Worm (Caenorhabditis elegans) whole organism, mixed stage, embryonic: ENCODE results near the gene ilys-6.

Experiments used
- M03D4.4 ChIP-seq: sonication (generic microtip); optimal IDR thresholded peaks from 2 replicates; lab custom pipeline; 2017; ENCODE audit warnings: mild to moderate bottlenecking, missing genetic modification characterization, missing compliant biosample characterization
- bed-3 ChIP-seq: fragments of 200-800 bp; sonication (Bioruptor generic); optimal IDR thresholded peaks from 3 replicates; lab custom pipeline; 2018; ENCODE audit warnings: mild to moderate bottlenecking, missing genetic modification characterization, moderate library complexity, missing compliant biosample characterization
- blmp-1 ChIP-seq: fragments of 150-350 bp; optimal IDR thresholded peaks from 2 replicates; lab custom pipeline; 2014; ENCODE audit warnings: missing biosample characterization, missing genetic modification characterization
- ceh-39 ChIP-seq: fragments of 150-350 bp; optimal IDR thresholded peaks from 2 replicates; lab custom pipeline; 2014; ENCODE audit warnings: missing biosample characterization, missing genetic modification characterization
- ceh-43 ChIP-seq: fragments of 200-800 bp; sonication (Bioruptor generic); optimal IDR thresholded peaks from 2 replicates; lab custom pipeline; 2018; ENCODE audit warnings: mild to moderate bottlenecking, missing genetic modification characterization, moderate library complexity, missing compliant biosample characterization
- ceh-83 ChIP-seq: fragments of 200-800 bp; sonication (Bioruptor generic); optimal IDR thresholded peaks from 2 replicates; lab custom pipeline; 2018; ENCODE audit warnings: mild to moderate bottlenecking, missing genetic modification characterization, missing compliant biosample characterization
- ces-1 ChIP-seq: fragments of 150-350 bp; optimal IDR thresholded peaks from 2 replicates; lab custom pipeline; 2014; ENCODE audit warnings: missing biosample characterization, missing genetic modification reagents, missing genetic modification characterization
- drap-1 ChIP-seq: fragments of 200-800 bp; sonication (Bioruptor generic); optimal IDR thresholded peaks from 3 replicates; lab custom pipeline; 2018; ENCODE audit warnings: mild to moderate bottlenecking, missing genetic modification characterization, missing compliant biosample characterization
- elt-1 ChIP-seq: sonication (generic microtip); optimal IDR thresholded peaks from 2 replicates; lab custom pipeline; 2017; ENCODE audit warnings: missing genetic modification characterization, mild to moderate bottlenecking, missing compliant biosample characterization, antibody characterized with exemption, moderate library complexity, borderline replicate concordance; ENCODE audit not compliant: insufficient read depth
- elt-3 ChIP-seq: fragments of 150-350 bp; optimal IDR thresholded peaks from 2 replicates; lab custom pipeline; 2014; ENCODE audit warnings: missing biosample characterization, missing genetic modification characterization
- flh-1 ChIP-seq: fragments of 200-800 bp; sonication (Bioruptor generic); optimal IDR thresholded peaks from 2 replicates; lab custom pipeline; 2018; ENCODE audit warnings: mild to moderate bottlenecking, missing genetic modification characterization, moderate library complexity, missing compliant biosample characterization
- ham-2 ChIP-seq: fragments of 200-800 bp; sonication (Bioruptor generic); optimal IDR thresholded peaks from 2 replicates; lab custom pipeline; 2018; ENCODE audit warnings: mild to moderate bottlenecking, missing genetic modification characterization, missing compliant biosample characterization
- hlh-1 ChIP-seq: fragments of 150-350 bp; optimal IDR thresholded peaks from 2 replicates; lab custom pipeline; 2014; ENCODE audit warnings: missing biosample characterization, missing genetic modification reagents, missing genetic modification characterization
- lin-13 ChIP-seq: fragments of 150-350 bp; optimal IDR thresholded peaks from 2 replicates; lab custom pipeline; 2014; ENCODE audit warnings: missing biosample characterization, missing genetic modification characterization
- lsy-2 ChIP-seq: fragments of 150-350 bp; optimal IDR thresholded peaks from 2 replicates; lab custom pipeline; 2014; ENCODE audit warnings: missing biosample characterization, missing genetic modification characterization
- mep-1 ChIP-seq: fragments of 150-350 bp; optimal IDR thresholded peaks from 2 replicates; lab custom pipeline; 2017; ENCODE audit warnings: missing biosample characterization, missing genetic modification reagents, missing genetic modification characterization, inconsistent platforms
- mls-2 ChIP-seq: sonication (generic microtip); optimal IDR thresholded peaks from 2 replicates; lab custom pipeline; 2016; ENCODE audit warnings: mild to moderate bottlenecking, missing genetic modification characterization, moderate library complexity, missing compliant biosample characterization
- nhr-12 ChIP-seq: fragments of 150-350 bp; optimal IDR thresholded peaks from 2 replicates; lab custom pipeline; 2014; ENCODE audit warnings: missing biosample characterization, missing genetic modification characterization
- nhr-2 ChIP-seq: fragments of 150-350 bp; optimal IDR thresholded peaks from 2 replicates; lab custom pipeline; 2014; ENCODE audit warnings: missing biosample characterization, missing genetic modification characterization
- nhr-237 ChIP-seq: fragments of 150-350 bp; optimal IDR thresholded peaks from 2 replicates; lab custom pipeline; 2014; ENCODE audit warnings: missing biosample characterization, missing genetic modification characterization
- nhr-28 ChIP-seq: fragments of 150-350 bp; optimal IDR thresholded peaks from 2 replicates; lab custom pipeline; 2014; ENCODE audit warnings: missing biosample characterization, missing genetic modification characterization
- nhr-76 ChIP-seq: sonication (generic microtip); optimal IDR thresholded peaks from 2 replicates; lab custom pipeline; 2017; ENCODE audit warnings: missing biosample characterization, missing genetic modification characterization
- pha-4 ChIP-seq: fragments of 150-350 bp; optimal IDR thresholded peaks from 2 replicates; lab custom pipeline; 2018; ENCODE audit warnings: missing biosample characterization, missing genetic modification reagents, missing genetic modification characterization
- snpc-4 ChIP-seq: fragments of 150-350 bp; optimal IDR thresholded peaks from 2 replicates; lab custom pipeline; 2014; ENCODE audit warnings: missing biosample characterization, missing genetic modification characterization
- sptf-1 ChIP-seq: sonication (generic microtip); optimal IDR thresholded peaks from 2 replicates; lab custom pipeline; 2017; ENCODE audit warnings: mild to moderate bottlenecking, missing genetic modification characterization, moderate library complexity, missing compliant biosample characterization
- tbx-8 ChIP-seq: fragments of 200-800 bp; sonication (Bioruptor generic); optimal IDR thresholded peaks from 2 replicates; lab custom pipeline; 2018; ENCODE audit warnings: mild to moderate bottlenecking, missing genetic modification characterization, moderate library complexity, missing compliant biosample characterization
- unc-120 ChIP-seq: sonication (generic microtip); optimal IDR thresholded peaks from 2 replicates; lab custom pipeline; 2017; ENCODE audit warnings: missing genetic modification characterization, missing compliant biosample characterization; ENCODE audit not compliant: poor library complexity, severe bottlenecking
- unc-39 ChIP-seq: fragments of 150-350 bp; optimal IDR thresholded peaks from 2 replicates; lab custom pipeline; 2014; ENCODE audit warnings: missing biosample characterization, missing genetic modification characterization
- ztf-11 ChIP-seq: fragments of 150-350 bp; optimal IDR thresholded peaks from 2 replicates; lab custom pipeline; 2014; ENCODE audit warnings: missing biosample characterization, missing genetic modification characterization

The ilys-6 gene

ce11 chrIV:4082599-4082998, 19.1 kb upstream of the ilys-6 start:
- TF ChIP-seq elt-1 (tag; lab: Kevin White, UChicago) (no peak), blmp-1 (tag; lab: Kevin White, UChicago) (no peak), nhr-28 (no peak), drap-1 (GFP tag; lab: Kevin White, UChicago) (no peak), M03D4.4 (tag; lab: Kevin White, UChicago) (no peak), lin-13 (tag; lab: Kevin White, UChicago) (no peak), ceh-83 (GFP tag; lab: Kevin White, UChicago) (no peak), snpc-4 (tag; lab: Kevin White, UChicago) (no peak), elt-3 (tag; lab: Kevin White, UChicago) (no peak), ces-1 (GFP tag; lab: Kevin White, UChicago) (no peak), hlh-1 (tag; lab: Kevin White, UChicago) (no peak), mep-1 (tag; lab: Kevin White, UChicago) (no peak), unc-120 (no peak), flh-1 (GFP tag; lab: Kevin White, UChicago) (no peak), nhr-12 (tag; lab: Kevin White, UChicago) (no peak), sptf-1 (tag; lab: Kevin White, UChicago) (no peak), ham-2 (no peak), ceh-39 (tag; lab: Kevin White, UChicago) (no peak), ztf-11 (tag; lab: Kevin White, UChicago) (no peak)

- no peak for TF ChIP-seq ztf-11 (tag; lab: Kevin White, UChicago)
- TF ChIP-seq nhr-12 (tag; lab: Kevin White, UChicago) = no peak
- no peak for TF ChIP-seq sptf-1 (tag; lab: Kevin White, UChicago)
- no peak for TF ChIP-seq lin-13 (tag; lab: Kevin White, UChicago)
These were observed 17.4 kb upstream of the ilys-6 start, which contains the start of the genes C35B1.9 and C35B1.3 for ce11 chrIV:4080846-4081245. Gene C35B1.9, minus strand, starts transcription at chrIV:4080946. Gene C35B1.3, plus strand, starts transcription at chrIV:4081151.

- no peak for TF ChIP-seq mls-2
- no peak for TF ChIP-seq nhr-12 (tag; lab: Kevin White, UChicago)
- TF ChIP-seq flh-1 (GFP tag; lab: Kevin White, UChicago) = no peak
- TF ChIP-seq unc-120 = no peak
- TF ChIP-seq blmp-1 (tag; lab: Kevin White, UChicago) = no peak
- no peak for TF ChIP-seq sptf-1 (tag; lab: Kevin White, UChicago)
- TF ChIP-seq, all 35 proteins: peak for 0
These were observed 16.0 kb upstream of the ilys-6 start, which contains the start of gene C35B1.4 for ce11 chrIV:4079514-4079913. Gene C35B1.4, plus strand, starts transcription at chrIV:4079814.

- TF ChIP-seq nhr-76 (tag; lab: Kevin White, UChicago) (no peak), bed-3 (no peak), tbx-8 (no peak), ztf-11 (tag; lab: Kevin White, UChicago) (no peak), M03D4.4 (tag; lab: Kevin White, UChicago) (no peak), lsy-2 (tag; lab: Kevin White, UChicago) (no peak), ceh-43 (GFP tag; lab: Kevin White, UChicago) (no peak)
- TF ChIP-seq, all 35 proteins: peak for 0
These were observed 15.4 kb upstream of the ilys-6 start, which contains the start of gene C35B1.8 for ce11 chrIV:4078901-4079300. Gene C35B1.8, minus strand, starts transcription at chrIV:4079001.

- TF ChIP-seq nhr-237 (tag; lab: Kevin White, UChicago) = no peak
- no peak for TF ChIP-seq mep-1 (tag; lab: Kevin White, UChicago)
- TF ChIP-seq mls-2 = no peak
- TF ChIP-seq unc-39 (tag; lab: Kevin White, UChicago) = no peak
- no peak for TF ChIP-seq elt-1 (tag; lab: Kevin White, UChicago)
- TF ChIP-seq ham-2 = no peak
- no peak for TF ChIP-seq ces-1 (GFP tag; lab: Kevin White, UChicago)
- TF ChIP-seq, all 35 proteins: peak for 0
These were observed 13.3 kb upstream of the ilys-6 start for ce11 chrIV:4076690-4077295.

ce11 chrIV:4074610-4075009, 11.1 kb upstream of the ilys-6 start, which contains the start of gene W03D2.9:
Gene W03D2.9, minus strand, starts transcription at chrIV:4074710.
- TF ChIP-seq nhr-2 (tag; lab: Kevin White, UChicago) (no peak), elt-1 (tag; lab: Kevin White, UChicago) (no peak), flh-1 (GFP tag; lab: Kevin White, UChicago) (no peak), elt-3 (tag; lab: Kevin White, UChicago) (no peak), nhr-12 (tag; lab: Kevin White, UChicago) (no peak), pha-4 (tag; lab: Kevin White, UChicago) (no peak), tbx-8 (no peak)
